Fruit fly (Drosophila melanogaster) whole organism, embryonic: ENCODE results near the gene Prp39.

Experiments used
- BtbVII ChIP-seq: fragments of 200-800 bp; sonication (Bioruptor generic); optimal IDR thresholded peaks from 3 replicates; lab custom pipeline; 2017; ENCODE audit warnings: missing biosample characterization, mild to moderate bottlenecking, missing genetic modification characterization
- C15 ChIP-seq: fragments of 200-800 bp; sonication (Bioruptor generic); IDR thresholded peaks from 3 replicates; pipeline ENCODE4 v1.3.6; 2022; ENCODE audit warnings: missing biosample characterization, missing genetic modification characterization
- CG10979 ChIP-seq: fragments of 200-800 bp; sonication (Bioruptor generic); optimal IDR thresholded peaks from 2 replicates; lab custom pipeline; 2018; ENCODE audit warnings: missing biosample characterization, mild to moderate bottlenecking, missing genetic modification characterization, moderate library complexity
- CG11085 ChIP-seq: fragments of 200-800 bp; sonication (Bioruptor generic); IDR thresholded peaks from 2 replicates; pipeline ENCODE4 v1.3.6; 2022; ENCODE audit warnings: missing biosample characterization, missing genetic modification characterization
- CG11247 ChIP-seq: fragments of 200-800 bp; sonication (Bioruptor generic); IDR thresholded peaks from 2 replicates; pipeline ENCODE4 v1.3.6; 2022; ENCODE audit warnings: missing biosample characterization, missing genetic modification characterization
- CG11398 ChIP-seq: fragments of 200-800 bp; sonication (Bioruptor generic); optimal IDR thresholded peaks from 2 replicates; lab custom pipeline; 2016; ENCODE audit warnings: missing biosample characterization, missing genetic modification characterization
- CG11504 ChIP-seq: fragments of 200-800 bp; sonication (Bioruptor generic); optimal IDR thresholded peaks from 3 replicates; lab custom pipeline; 2019; ENCODE audit warnings: missing biosample characterization, mild to moderate bottlenecking, missing genetic modification characterization, moderate library complexity
- CG1233 ChIP-seq: fragments of 200-800 bp; sonication (Bioruptor generic); optimal IDR thresholded peaks from 4 replicates; lab custom pipeline; 2018; ENCODE audit warnings: missing biosample characterization, mild to moderate bottlenecking, missing genetic modification characterization
- CG13775 ChIP-seq: fragments of 200-800 bp; sonication (Bioruptor generic); optimal IDR thresholded peaks from 3 replicates; lab custom pipeline; 2017; ENCODE audit warnings: missing biosample characterization, mild to moderate bottlenecking, missing genetic modification characterization
- CG1602 ChIP-seq: fragments of 200-800 bp; sonication (Bioruptor generic); optimal IDR thresholded peaks from 3 replicates; lab custom pipeline; 2016; ENCODE audit warnings: missing biosample characterization, missing genetic modification characterization
- CG16815 ChIP-seq: fragments of 200-800 bp; sonication (Bioruptor generic); optimal IDR thresholded peaks from 3 replicates; lab custom pipeline; 2017; ENCODE audit warnings: missing biosample characterization, mild to moderate bottlenecking, missing genetic modification characterization
- CG17328 ChIP-seq: fragments of 200-800 bp; sonication (Bioruptor generic); IDR thresholded peaks from 2 replicates; pipeline ENCODE4 v1.3.6; 2022; ENCODE audit warnings: missing biosample characterization, missing genetic modification characterization
- CG17568 ChIP-seq: fragments of 200-800 bp; sonication (Bioruptor generic); optimal IDR thresholded peaks from 2 replicates; lab custom pipeline; 2018; ENCODE audit warnings: missing biosample characterization, mild to moderate bottlenecking, missing genetic modification characterization, moderate library complexity
- CG18011 ChIP-seq: fragments of 200-800 bp; sonication (Bioruptor generic); optimal IDR thresholded peaks from 2 replicates; lab custom pipeline; 2017; ENCODE audit warnings: missing biosample characterization, missing genetic modification characterization, mild to moderate bottlenecking, moderate library complexity, missing genotype
- CG2712 ChIP-seq: fragments of 200-800 bp; optimal IDR thresholded peaks from 3 replicates; lab custom pipeline; 2019; ENCODE audit warnings: missing biosample characterization, mild to moderate bottlenecking, missing genetic modification characterization, moderate library complexity
- CG31388 ChIP-seq: fragments of 200-800 bp; sonication (Bioruptor generic); optimal IDR thresholded peaks from 2 replicates; lab custom pipeline; 2016; ENCODE audit warnings: missing biosample characterization, missing genetic modification characterization
- CG4617 ChIP-seq: fragments of 200-800 bp; sonication (Bioruptor generic); optimal IDR thresholded peaks from 3 replicates; lab custom pipeline; 2016; ENCODE audit warnings: missing biosample characterization, missing genetic modification characterization, borderline replicate concordance
- CG6254 ChIP-seq: fragments of 200-800 bp; sonication (Bioruptor generic); optimal IDR thresholded peaks from 3 replicates; lab custom pipeline; 2017; ENCODE audit warnings: mild to moderate bottlenecking, missing biosample characterization, missing genetic modification reagents, missing genetic modification characterization
- CG8765 ChIP-seq: fragments of 200-800 bp; sonication (Bioruptor generic); IDR thresholded peaks from 2 replicates; pipeline ENCODE4 v1.3.6; 2022; ENCODE audit warnings: missing biosample characterization, missing genetic modification characterization
- D19A ChIP-seq: fragments of 200-800 bp; optimal IDR thresholded peaks from 3 replicates; lab custom pipeline; 2019; ENCODE audit warnings: missing biosample characterization, mild to moderate bottlenecking, missing genetic modification characterization, moderate library complexity
- D19B ChIP-seq: fragments of 200-800 bp; sonication (Bioruptor generic); optimal IDR thresholded peaks from 2 replicates; lab custom pipeline; 2017; ENCODE audit warnings: missing biosample characterization, mild to moderate bottlenecking, missing genetic modification characterization
- Ets97D ChIP-seq: fragments of 200-800 bp; sonication (Bioruptor generic); optimal IDR thresholded peaks from 3 replicates; lab custom pipeline; 2016; ENCODE audit warnings: missing biosample characterization, missing genetic modification characterization
- HHEX ChIP-seq: fragments of 200-800 bp; sonication (Bioruptor generic); optimal IDR thresholded peaks from 3 replicates; lab custom pipeline; 2017; ENCODE audit warnings: missing biosample characterization, mild to moderate bottlenecking, missing genetic modification characterization, missing genetic modification reagents
- Hmx ChIP-seq: fragments of 200-800 bp; sonication (Bioruptor generic); optimal IDR thresholded peaks from 2 replicates; lab custom pipeline; 2016; ENCODE audit warnings: missing biosample characterization, missing genetic modification characterization
- Oaz ChIP-seq: fragments of 200-800 bp; sonication (Bioruptor generic); IDR thresholded peaks from 2 replicates; pipeline ENCODE4 v1.3.6; 2022; ENCODE audit warnings: missing biosample characterization, missing genetic modification characterization
- Rfx ChIP-seq: fragments of 200-800 bp; sonication (Bioruptor generic); IDR thresholded peaks from 2 replicates; pipeline ENCODE4 v1.3.6; 2022; ENCODE audit warnings: missing biosample characterization, missing genetic modification characterization
- Side ChIP-seq: fragments of 200-800 bp; sonication (Bioruptor generic); optimal IDR thresholded peaks from 2 replicates; lab custom pipeline; 2016; ENCODE audit warnings: missing biosample characterization, missing genetic modification characterization
- Sox102F ChIP-seq: fragments of 200-800 bp; sonication (Bioruptor generic); optimal IDR thresholded peaks from 2 replicates; lab custom pipeline; 2018; ENCODE audit warnings: missing biosample characterization, mild to moderate bottlenecking, missing genetic modification characterization, moderate library complexity
- amos ChIP-seq: fragments of 200-800 bp; sonication (Bioruptor generic); IDR thresholded peaks from 2 replicates; pipeline ENCODE4 v1.3.6; 2022; ENCODE audit warnings: missing biosample characterization, missing genetic modification characterization; ENCODE audit not compliant: partially characterized antibody
- ato ChIP-seq: fragments of 200-800 bp; sonication (Bioruptor generic); IDR thresholded peaks from 2 replicates; pipeline ENCODE4 v1.3.6; 2022; ENCODE audit warnings: missing biosample characterization, missing genetic modification characterization; ENCODE audit not compliant: partially characterized antibody
- bbx ChIP-seq: fragments of 200-800 bp; sonication (Bioruptor generic); IDR thresholded peaks from 2 replicates; pipeline ENCODE4 v1.3.6; 2022; ENCODE audit warnings: missing biosample characterization, missing genetic modification characterization; ENCODE audit not compliant: partially characterized antibody
- chif ChIP-seq, 2 experiments: fragments of 200-800 bp; sonication (Bioruptor generic); optimal IDR thresholded peaks; 3 replicates each; lab custom pipeline; 2016; ENCODE audit warnings: missing biosample characterization in 2 of 2, missing genetic modification characterization in 2 of 2
- corto ChIP-seq: fragments of 200-800 bp; sonication (Bioruptor generic); optimal IDR thresholded peaks from 2 replicates; lab custom pipeline; 2016; ENCODE audit warnings: missing biosample characterization, mild to moderate bottlenecking, missing genetic modification characterization, moderate library complexity
- dysf ChIP-seq: fragments of 200-800 bp; sonication (Bioruptor generic); IDR thresholded peaks from 3 replicates; pipeline ENCODE4 v1.3.6; 2022; ENCODE audit warnings: missing biosample characterization, missing genetic modification characterization
- ems ChIP-seq: fragments of 200-800 bp; sonication (Bioruptor generic); optimal IDR thresholded peaks from 3 replicates; lab custom pipeline; 2016; ENCODE audit warnings: missing biosample characterization, missing genetic modification characterization
- fd3F ChIP-seq: fragments of 200-800 bp; sonication (Bioruptor generic); optimal IDR thresholded peaks from 2 replicates; lab custom pipeline; 2018; ENCODE audit warnings: missing biosample characterization, mild to moderate bottlenecking, missing genetic modification characterization, moderate library complexity
- gsb ChIP-seq: fragments of 200-800 bp; sonication (Bioruptor generic); IDR thresholded peaks from 2 replicates; pipeline ENCODE4 v1.3.6; 2022; ENCODE audit warnings: missing biosample characterization, missing genetic modification characterization
- hb ChIP-seq: fragments of 200-800 bp; sonication (Bioruptor generic); IDR thresholded peaks from 3 replicates; pipeline ENCODE4 v1.3.6; 2022; ENCODE audit warnings: missing biosample characterization, missing genetic modification characterization; ENCODE audit not compliant: partially characterized antibody
- lab ChIP-seq: fragments of 200-800 bp; sonication (Bioruptor generic); optimal IDR thresholded peaks from 3 replicates; lab custom pipeline; 2017; ENCODE audit warnings: missing biosample characterization, missing genetic modification characterization, mild to moderate bottlenecking, moderate library complexity, missing genetic modification reagents
- luna ChIP-seq: fragments of 200-800 bp; sonication (Bioruptor generic); optimal IDR thresholded peaks from 2 replicates; lab custom pipeline; 2016; ENCODE audit warnings: missing biosample characterization, missing genetic modification characterization
- nerfin-1 ChIP-seq: fragments of 200-800 bp; sonication (Bioruptor generic); optimal IDR thresholded peaks from 3 replicates; lab custom pipeline; 2019; ENCODE audit warnings: missing biosample characterization, mild to moderate bottlenecking, missing genetic modification characterization, moderate library complexity
- oc ChIP-seq: fragments of 200-800 bp; sonication (Bioruptor generic); optimal IDR thresholded peaks from 2 replicates; lab custom pipeline; 2018; ENCODE audit warnings: missing biosample characterization, mild to moderate bottlenecking, missing genetic modification characterization, moderate library complexity
- peb ChIP-seq: fragments of 200-800 bp; sonication (Bioruptor generic); IDR thresholded peaks from 2 replicates; pipeline ENCODE4 v1.3.6; 2022; ENCODE audit warnings: missing biosample characterization, missing genetic modification characterization
- pita ChIP-seq: fragments of 200-800 bp; sonication (Bioruptor generic); optimal IDR thresholded peaks from 2 replicates; lab custom pipeline; 2017; ENCODE audit warnings: missing biosample characterization, mild to moderate bottlenecking, missing genetic modification characterization
- pros ChIP-seq: fragments of 200-800 bp; sonication (Bioruptor generic); optimal IDR thresholded peaks from 3 replicates; lab custom pipeline; 2019; ENCODE audit warnings: missing biosample characterization, mild to moderate bottlenecking, missing genetic modification characterization, moderate library complexity
- psq ChIP-seq: fragments of 200-800 bp; sonication (Bioruptor generic); optimal IDR thresholded peaks from 2 replicates; lab custom pipeline; 2017; ENCODE audit warnings: missing biosample characterization, missing genetic modification characterization
- so ChIP-seq: fragments of 200-800 bp; sonication (Bioruptor generic); IDR thresholded peaks from 3 replicates; pipeline ENCODE4 v1.3.6; 2022; ENCODE audit warnings: missing biosample characterization, missing genetic modification characterization
- sqz ChIP-seq: fragments of 200-800 bp; sonication (Bioruptor generic); optimal IDR thresholded peaks from 3 replicates; lab custom pipeline; 2018; ENCODE audit warnings: missing biosample characterization, mild to moderate bottlenecking, missing genetic modification characterization
- trh ChIP-seq: fragments of 200-800 bp; sonication (Bioruptor generic); optimal IDR thresholded peaks from 2 replicates; lab custom pipeline; 2016; ENCODE audit warnings: missing biosample characterization, missing genetic modification characterization
- vvl ChIP-seq: fragments of 200-800 bp; sonication (Bioruptor generic); IDR thresholded peaks from 2 replicates; pipeline ENCODE4 v1.3.6; 2022; ENCODE audit warnings: missing biosample characterization, missing genetic modification characterization

Prp39 gene

dm6 chr3R:28810942-28811676 is 793 bp upstream of the Prp39 start, which contains the start of gene wdn (continued):
- TF ChIP-seq CG1602 (GFP tag; lab: Kevin White, UChicago) (no peak), Oaz (GFP tag; lab: Robert Waterston, UW) (no peak), CG2712 (tag; lab: Kevin White, UChicago) (no peak), bbx (GFP tag; lab: Robert Waterston, UW) (no peak), Ets97D (GFP tag; lab: Kevin White, UChicago) (peak; percentile 30), pros (GFP tag; lab: Kevin White, UChicago) (no peak), lab (GFP tag; lab: Kevin White, UChicago) (no peak), so (GFP tag; lab: Robert Waterston, UW) (no peak), hb (GFP tag; lab: Robert Waterston, UW) (no peak), CG4617 (GFP tag; lab: Kevin White, UChicago) (peak; percentile 5), trh (GFP tag; lab: Kevin White, UChicago) (no peak), psq (no peak), Side (no peak), Hmx (no peak), CG17328 (GFP tag; lab: Robert Waterston, UW) (no peak), sqz (GFP tag; lab: Kevin White, UChicago) (no peak), Sox102F (GFP tag; lab: Kevin White, UChicago) (no peak), CG31388 (GFP tag; lab: Kevin White, UChicago) (no peak), CG17568 (no peak), CG13775 (no peak), CG6254 (no peak), CG11085 (GFP tag; lab: Robert Waterston, UW) (no peak), C15 (no peak), corto (GFP tag; lab: Kevin White, UChicago) (no peak), CG18011 (GFP tag; lab: Kevin White, UChicago) (no peak), CG1233 (no peak), peb (GFP tag; lab: Robert Waterston, UW) (no peak), CG11504 (tag; lab: Kevin White, UChicago) (no peak), CG16815 (GFP tag; lab: Kevin White, UChicago) (no peak), CG8765 (GFP tag; lab: Robert Waterston, UW) (no peak), CG11398 (GFP tag; lab: Kevin White, UChicago) (no peak), D19A (no peak), D19B (GFP tag; lab: Kevin White, UChicago) (no peak), vvl (no peak), HHEX (GFP tag; lab: Kevin White, UChicago) (no peak), pita (GFP tag; lab: Kevin White, UChicago) (no peak), fd3F (GFP tag; lab: Kevin White, UChicago) (no peak), Rfx (GFP tag; lab: Robert Waterston, UW) (peak; percentile 30; the same call in 1 of the 2 replicates), ems (GFP tag; lab: Kevin White, UChicago) (no peak), ato (GFP tag; lab: Robert Waterston, UW) (no peak), CG10979 (tag; lab: Kevin White, UChicago) (no peak), luna (GFP tag; lab: Kevin White, UChicago) (no peak), dysf (GFP tag; lab: Robert Waterston, UW) (no peak), amos (GFP tag; lab: Robert Waterston, UW) (0 out of 2 replicates have a peak, but pooled peaks have one; percentile 21), oc (tag; lab: Kevin White, UChicago) (no peak), nerfin-1 (tag; lab: Kevin White, UChicago) (no peak), chif (GFP tag; optimal IDR thresholded peaks at IDR 0.05; lab: Kevin White, UChicago) (no peak), CG11247 (no peak), BtbVII (GFP tag; lab: Kevin White, UChicago) (no peak), gsb (GFP tag; lab: Robert Waterston, UW) (no peak)
